Fruit fly (Drosophila melanogaster): Measurements from ENCODE around the gene PIG-Wa.
A peak's percentile ranks its signal among the peaks of the same experiment; 100 is the strongest.

Gene PIG-Wa

DNA sequence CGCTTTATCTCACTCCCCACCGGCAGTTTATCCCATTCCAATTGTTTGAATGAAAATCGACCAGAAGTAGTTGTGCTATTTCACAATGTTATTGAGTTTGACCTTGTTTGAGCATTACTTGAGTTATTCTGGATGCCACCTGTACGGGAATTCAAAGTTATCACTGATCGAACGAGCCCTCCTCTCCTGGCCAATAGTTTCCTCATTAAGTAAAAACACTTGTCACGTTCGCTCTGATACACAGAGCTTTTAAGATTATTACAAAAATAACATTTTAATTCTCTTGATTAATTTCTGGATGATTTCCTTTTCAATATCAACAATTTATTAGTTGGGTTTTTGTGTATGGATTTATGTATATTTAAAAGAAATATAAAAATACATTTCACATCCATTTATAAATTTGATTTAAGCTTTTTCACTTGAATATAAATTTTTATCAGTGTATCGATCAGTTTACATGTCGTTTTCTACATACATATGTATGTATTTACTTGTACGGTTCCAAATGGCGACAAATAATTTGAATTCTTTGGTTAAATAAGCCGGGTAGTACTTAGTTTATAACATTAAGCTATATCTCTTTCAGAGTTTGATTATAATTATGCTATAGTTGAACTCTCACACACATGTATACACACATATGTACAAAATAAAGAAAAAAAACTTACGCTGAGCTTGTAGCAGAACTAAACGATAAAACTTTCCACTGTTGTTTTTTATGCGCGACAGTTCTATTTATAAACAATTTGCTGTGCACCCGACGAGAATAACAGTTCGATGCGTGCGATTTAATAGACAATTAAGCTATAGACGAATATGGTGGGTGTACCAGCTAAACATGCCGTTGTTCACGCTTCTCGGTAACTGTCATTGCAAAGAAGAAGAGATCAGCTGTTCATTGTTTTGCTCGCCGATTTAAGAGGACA is 8.9 kb upstream of the PIG-Wa start, which contains the start of the genes CG3609 and CG15390 (continued):
- TF ChIP-seq vnd (GFP tag; IDR thresholded peaks at IDR 0.05; ENCODE audit: partially characterized antibody) = no peak
- no peak for TF ChIP-seq gt (GFP tag; IDR thresholded peaks at IDR 0.05)
- TF ChIP-seq jumu (GFP tag; optimal IDR thresholded peaks at IDR 0.05) = peak; percentile 91
- TF ChIP-seq Atf6 (GFP tag; IDR thresholded peaks at IDR 0.05) = peak; percentile 80
- no peak for TF ChIP-seq CTCF (GFP tag; optimal IDR thresholded peaks at IDR 0.05)
- peak; percentile 51 for TF ChIP-seq corto (GFP tag; optimal IDR thresholded peaks at IDR 0.05)
- TF ChIP-seq CG4282 (GFP tag; optimal IDR thresholded peaks at IDR 0.05) = peak; percentile 77
- TF ChIP-seq Nf-YB (GFP tag; optimal IDR thresholded peaks at IDR 0.05) = peak; percentile 31
- TF ChIP-seq wor (GFP tag; IDR thresholded peaks at IDR 0.05) = peak; percentile 9; the same call in 1 of the 2 replicates
- TF ChIP-seq CG6854 (GFP tag; optimal IDR thresholded peaks at IDR 0.05) = peak; percentile 14
- TF ChIP-seq Hr51 (GFP tag; optimal IDR thresholded peaks at IDR 0.05) = peak; percentile 81 to 92
- peak; percentile 67; the same call in 1 of the 2 replicates for TF ChIP-seq CG10959 (GFP tag; IDR thresholded peaks at IDR 0.05)
- TF ChIP-seq CG15269 (tag; optimal IDR thresholded peaks at IDR 0.05) = peak; percentile 77
- peak; percentile 86 for TF ChIP-seq aop (GFP tag; IDR thresholded peaks at IDR 0.05)
- TF ChIP-seq Camta (GFP tag; optimal IDR thresholded peaks at IDR 0.05) = peak; percentile 67
- TF ChIP-seq Optix (GFP tag; IDR thresholded peaks at IDR 0.05) = peak; percentile 64; the same call in 2 of the 3 replicates
- TF ChIP-seq abd-A (tag; optimal IDR thresholded peaks at IDR 0.05) = peak; percentile 97
- peak; percentile 52 for TF ChIP-seq CG14710 (tag; optimal IDR thresholded peaks at IDR 0.05)
- no peak for TF ChIP-seq Gsc (GFP tag; IDR thresholded peaks at IDR 0.05)
- peak; percentile 61 for TF ChIP-seq CG18262 (tag; optimal IDR thresholded peaks at IDR 0.05)
- TF ChIP-seq crol (GFP tag; IDR thresholded peaks at IDR 0.05) = no peak
- no peak for TF ChIP-seq CG16813 (GFP tag; IDR thresholded peaks at IDR 0.05; ENCODE audit: partially characterized antibody)
- no peak for TF ChIP-seq jing (GFP tag; optimal IDR thresholded peaks at IDR 0.05)
- peak; percentile 6 for TF ChIP-seq nerfin-1 (tag; optimal IDR thresholded peaks at IDR 0.05)
- peak; percentile 98 for TF ChIP-seq Rfx (GFP tag; IDR thresholded peaks at IDR 0.05)
- TF ChIP-seq nau (GFP tag; optimal IDR thresholded peaks at IDR 0.05) = no peak
- peak; percentile 58 for TF ChIP-seq E2f2 (GFP tag; IDR thresholded peaks at IDR 0.05)
- no peak for TF ChIP-seq eve (GFP tag; optimal IDR thresholded peaks at IDR 0.05)
- TF ChIP-seq CG8478 (optimal IDR thresholded peaks at IDR 0.05) = no peak
- peak; percentile 87 for TF ChIP-seq CG9609 (GFP tag; optimal IDR thresholded peaks at IDR 0.05)
- peak; percentile 72 for TF ChIP-seq CG13424 (tag; optimal IDR thresholded peaks at IDR 0.05)
- peak; percentile 6 for TF ChIP-seq kah (GFP tag; optimal IDR thresholded peaks at IDR 0.05)
- TF ChIP-seq CG1647 (GFP tag; optimal IDR thresholded peaks at IDR 0.05) = peak; percentile 85
- TF ChIP-seq CG17612 (GFP tag; IDR thresholded peaks at IDR 0.05) = peak; percentile 77
- TF ChIP-seq CG2199 (GFP tag; IDR thresholded peaks at IDR 0.05) = peak; percentile 61; the same call in 2 of the 3 replicates
- TF ChIP-seq sd (tag; optimal IDR thresholded peaks at IDR 0.05) = peak; percentile 89
- TF ChIP-seq CG1233 (GFP tag; optimal IDR thresholded peaks at IDR 0.05) = peak; percentile 57
- TF ChIP-seq so (GFP tag; IDR thresholded peaks at IDR 0.05) = no peak; the same call in 2 of the 3 replicates
- peak; percentile 40 for TF ChIP-seq BEAF-32 (GFP tag; optimal IDR thresholded peaks at IDR 0.05)
- peak; percentile 92 for TF ChIP-seq CG13894 (tag; optimal IDR thresholded peaks at IDR 0.05)
- peak; percentile 78 for TF ChIP-seq CG8290 (GFP tag; optimal IDR thresholded peaks at IDR 0.05)
- peak; percentile 8 to 99 for TF ChIP-seq CG8290 (tag; optimal IDR thresholded peaks at IDR 0.05)
- peak; percentile 76 for TF ChIP-seq CG31388 (GFP tag; optimal IDR thresholded peaks at IDR 0.05)
- TF ChIP-seq CG6175 (GFP tag; IDR thresholded peaks at IDR 0.05) = 0 out of 3 replicates have a peak, but pooled peaks have one; percentile 48
- TF ChIP-seq Spps (tag; optimal IDR thresholded peaks at IDR 0.05) = no peak
- TF ChIP-seq lmd (GFP tag; IDR thresholded peaks at IDR 0.05) = peak; percentile 73
- peak; percentile 88 for TF ChIP-seq ken (GFP tag; IDR thresholded peaks at IDR 0.05)
- TF ChIP-seq Hey (tag; optimal IDR thresholded peaks at IDR 0.05) = peak; percentile 57
- TF ChIP-seq HLHmδ (GFP tag; optimal IDR thresholded peaks at IDR 0.05) = no peak
